Fruit fly (Drosophila melanogaster) whole organism, embryonic: Measurements from ENCODE around the gene CG43120.

Experiments used
- Abd-B ChIP-seq: fragments of 200-800 bp; sonication (Bioruptor generic); optimal IDR thresholded peaks from 2 replicates; lab custom pipeline; 2018; ENCODE audit warnings: missing biosample characterization, mild to moderate bottlenecking, missing genetic modification characterization, moderate library complexity
- Atf3 ChIP-seq: fragments of 200-800 bp; sonication (Bioruptor generic); optimal IDR thresholded peaks from 3 replicates; lab custom pipeline; 2016; ENCODE audit warnings: missing biosample characterization, missing genetic modification characterization
- CG12219 ChIP-seq: fragments of 200-800 bp; sonication (Bioruptor generic); optimal IDR thresholded peaks from 3 replicates; lab custom pipeline; 2018; ENCODE audit warnings: missing biosample characterization, mild to moderate bottlenecking, missing genetic modification characterization
- CG14710 ChIP-seq: fragments of 200-800 bp; sonication (Bioruptor generic); optimal IDR thresholded peaks from 3 replicates; lab custom pipeline; 2019; ENCODE audit warnings: missing biosample characterization, mild to moderate bottlenecking, missing genetic modification characterization, moderate library complexity
- CG1602 ChIP-seq: fragments of 200-800 bp; sonication (Bioruptor generic); optimal IDR thresholded peaks from 3 replicates; lab custom pipeline; 2016; ENCODE audit warnings: missing biosample characterization, missing genetic modification characterization
- CG1832 ChIP-seq: fragments of 200-800 bp; sonication (Bioruptor generic); optimal IDR thresholded peaks from 2 replicates; lab custom pipeline; 2017; ENCODE audit warnings: missing biosample characterization, mild to moderate bottlenecking, missing genetic modification characterization, inconsistent platforms
- CG2116 ChIP-seq: fragments of 200-800 bp; sonication (Bioruptor generic); optimal IDR thresholded peaks from 3 replicates; lab custom pipeline; 2018; ENCODE audit warnings: missing biosample characterization, mild to moderate bottlenecking, missing genetic modification characterization
- CG2120 ChIP-seq: fragments of 200-800 bp; sonication (Bioruptor generic); optimal IDR thresholded peaks from 3 replicates; lab custom pipeline; 2016; ENCODE audit warnings: missing biosample characterization, missing genetic modification characterization
- CG31224 ChIP-seq: fragments of 200-800 bp; sonication (Bioruptor generic); IDR thresholded peaks from 2 replicates; pipeline ENCODE4 v1.3.6; 2022; ENCODE audit warnings: missing biosample characterization, missing genetic modification characterization
- CG31365 ChIP-seq: fragments of 200-800 bp; sonication (Bioruptor generic); optimal IDR thresholded peaks from 2 replicates; lab custom pipeline; 2018; ENCODE audit warnings: missing biosample characterization, mild to moderate bottlenecking, missing genetic modification characterization
- CG3163 ChIP-seq: fragments of 200-800 bp; sonication (Bioruptor generic); optimal IDR thresholded peaks from 3 replicates; lab custom pipeline; 2016; ENCODE audit warnings: missing biosample characterization, missing genetic modification characterization
- CG32532 ChIP-seq: fragments of 200-800 bp; sonication (Bioruptor generic); IDR thresholded peaks from 2 replicates; pipeline ENCODE4 v1.3.6; 2022; ENCODE audit warnings: missing biosample characterization, missing genetic modification characterization
- CG33213 ChIP-seq: fragments of 200-800 bp; sonication (Bioruptor generic); optimal IDR thresholded peaks from 3 replicates; lab custom pipeline; 2016; ENCODE audit warnings: missing biosample characterization, missing genetic modification characterization
- CG3838 ChIP-seq: fragments of 200-800 bp; sonication (Bioruptor generic); optimal IDR thresholded peaks from 3 replicates; lab custom pipeline; 2016; ENCODE audit warnings: missing biosample characterization, missing genetic modification characterization
- CG6272 ChIP-seq: fragments of 200-800 bp; sonication (Bioruptor generic); IDR thresholded peaks from 2 replicates; pipeline ENCODE4 v1.3.6; 2022; ENCODE audit warnings: missing biosample characterization, missing genetic modification characterization
- CG9797 ChIP-seq: fragments of 200-800 bp; sonication (Bioruptor generic); optimal IDR thresholded peaks from 3 replicates; lab custom pipeline; 2018; ENCODE audit warnings: missing biosample characterization, mild to moderate bottlenecking, missing genetic modification characterization
- Camta ChIP-seq: fragments of 200-800 bp; sonication (Bioruptor generic); optimal IDR thresholded peaks from 2 replicates; lab custom pipeline; 2016; ENCODE audit warnings: missing biosample characterization, missing genetic modification characterization
- Deaf1 ChIP-seq: fragments of 200-800 bp; optimal IDR thresholded peaks from 3 replicates; lab custom pipeline; 2019; ENCODE audit warnings: missing biosample characterization, mild to moderate bottlenecking, missing genetic modification characterization, moderate library complexity
- Dll ChIP-seq: fragments of 200-800 bp; sonication (Bioruptor generic); IDR thresholded peaks from 4 replicates; pipeline ENCODE4 v1.3.6; 2022; ENCODE audit warnings: missing biosample characterization, missing genetic modification characterization; ENCODE audit not compliant: partially characterized antibody
- E2f1 ChIP-seq: fragments of 200-800 bp; sonication (Bioruptor generic); IDR thresholded peaks from 2 replicates; pipeline ENCODE4 v1.3.6; 2022; ENCODE audit warnings: missing biosample characterization, missing genetic modification characterization
- Elba2 ChIP-seq: fragments of 200-800 bp; sonication (Bioruptor generic); optimal IDR thresholded peaks from 3 replicates; lab custom pipeline; 2016; ENCODE audit warnings: missing biosample characterization, missing genetic modification characterization
- HLH3B ChIP-seq: fragments of 200-800 bp; sonication (Bioruptor generic); IDR thresholded peaks from 2 replicates; pipeline ENCODE4 v1.3.6; 2022; ENCODE audit warnings: missing biosample characterization, missing genetic modification characterization
- HLH4C ChIP-seq: fragments of 200-800 bp; sonication (Bioruptor generic); IDR thresholded peaks from 3 replicates; pipeline ENCODE4 v1.3.6; 2022; ENCODE audit warnings: missing biosample characterization, missing genetic modification characterization; ENCODE audit not compliant: partially characterized antibody
- HLHmδ ChIP-seq: fragments of 200-800 bp; sonication (Bioruptor generic); optimal IDR thresholded peaks from 2 replicates; lab custom pipeline; 2018; ENCODE audit warnings: missing biosample characterization, mild to moderate bottlenecking, missing genetic modification characterization, moderate library complexity
- HmgD ChIP-seq: fragments of 200-800 bp; sonication (Bioruptor generic); optimal IDR thresholded peaks from 3 replicates; lab custom pipeline; 2016; ENCODE audit warnings: missing biosample characterization, missing genetic modification characterization
- HmgZ ChIP-seq: fragments of 200-800 bp; sonication (Bioruptor generic); optimal IDR thresholded peaks from 2 replicates; lab custom pipeline; 2018; ENCODE audit warnings: missing biosample characterization, mild to moderate bottlenecking, missing genetic modification characterization
- Hr51 ChIP-seq, 2 experiments: fragments of 200-800 bp; sonication (Bioruptor generic); optimal IDR thresholded peaks; 2 replicates in 1 of 2; 3 replicates in 1 of 2; lab custom pipeline; 2016 to 2018; ENCODE audit warnings: missing biosample characterization in 2 of 2, missing genetic modification characterization in 2 of 2, mild to moderate bottlenecking in 1 of 2, moderate library complexity in 1 of 2
- MBD-R2 ChIP-seq: fragments of 200-800 bp; sonication (Bioruptor generic); IDR thresholded peaks from 2 replicates; pipeline ENCODE4 v1.3.6; 2022; ENCODE audit warnings: missing biosample characterization, missing genetic modification characterization
- NFAT ChIP-seq: fragments of 200-800 bp; sonication (Bioruptor generic); IDR thresholded peaks from 2 replicates; pipeline ENCODE4 v1.3.6; 2022; ENCODE audit warnings: missing biosample characterization, missing genetic modification characterization
- Pdp1 ChIP-seq, 2 experiments: fragments of 200-800 bp; sonication (Bioruptor generic); optimal IDR thresholded peaks; 3 replicates each; lab custom pipeline; 2016; ENCODE audit warnings: missing biosample characterization in 2 of 2, missing genetic modification characterization in 2 of 2, mild to moderate bottlenecking in 1 of 2, moderate library complexity in 1 of 2
- Poxn ChIP-seq: fragments of 200-800 bp; sonication (Bioruptor generic); IDR thresholded peaks from 2 replicates; pipeline ENCODE4 v1.3.6; 2022; ENCODE audit warnings: missing biosample characterization, missing genetic modification characterization
- Ssrp ChIP-seq: fragments of 200-800 bp; sonication (Bioruptor generic); optimal IDR thresholded peaks from 2 replicates; lab custom pipeline; 2018; ENCODE audit warnings: missing biosample characterization, mild to moderate bottlenecking, missing genetic modification characterization, moderate library complexity
- YL-1 ChIP-seq: fragments of 200-800 bp; sonication (Bioruptor generic); optimal IDR thresholded peaks from 3 replicates; lab custom pipeline; 2017; ENCODE audit warnings: missing biosample characterization, mild to moderate bottlenecking, missing genetic modification characterization
- ash1 ChIP-seq: fragments of 200-800 bp; sonication (Bioruptor generic); optimal IDR thresholded peaks from 2 replicates; lab custom pipeline; 2018; ENCODE audit warnings: missing biosample characterization, mild to moderate bottlenecking, missing genetic modification characterization
- hbn ChIP-seq: fragments of 200-800 bp; sonication (Bioruptor generic); IDR thresholded peaks from 2 replicates; pipeline ENCODE4 v1.3.6; 2022; ENCODE audit warnings: missing biosample characterization, missing genetic modification characterization; ENCODE audit not compliant: partially characterized antibody
- jigr1 ChIP-seq: fragments of 200-800 bp; sonication (Bioruptor generic); IDR thresholded peaks from 3 replicates; pipeline ENCODE4 v1.3.6; 2022; ENCODE audit warnings: missing biosample characterization, missing genetic modification characterization
- nau ChIP-seq: fragments of 200-800 bp; sonication (Bioruptor generic); optimal IDR thresholded peaks from 3 replicates; lab custom pipeline; 2017; ENCODE audit warnings: missing biosample characterization, mild to moderate bottlenecking, missing genetic modification characterization, missing genetic modification reagents
- phol ChIP-seq: fragments of 200-800 bp; sonication (Bioruptor generic); optimal IDR thresholded peaks from 3 replicates; lab custom pipeline; 2018; ENCODE audit warnings: missing biosample characterization, mild to moderate bottlenecking, missing genetic modification characterization, moderate library complexity
- pros ChIP-seq: fragments of 200-800 bp; sonication (Bioruptor generic); optimal IDR thresholded peaks from 3 replicates; lab custom pipeline; 2019; ENCODE audit warnings: missing biosample characterization, mild to moderate bottlenecking, missing genetic modification characterization, moderate library complexity
- ranshi ChIP-seq: fragments of 200-800 bp; sonication (Bioruptor generic); IDR thresholded peaks from 2 replicates; pipeline ENCODE4 v1.3.6; 2022; ENCODE audit warnings: missing biosample characterization, missing genetic modification characterization
- sc ChIP-seq, 3 experiments: fragments of >200 bp in 2 of 3; fragments of 200-800 bp in 1 of 3; sonication (Bioruptor generic) in 1 of 3; optimal IDR thresholded peaks; 2 replicates in 2 of 3; 3 replicates in 1 of 3; lab custom pipeline; 2017; ENCODE audit warnings: mild to moderate bottlenecking in 1 of 3, missing biosample characterization in 1 of 3, missing genetic modification characterization in 1 of 3, missing genetic modification reagents in 1 of 3
- stwl ChIP-seq: fragments of 200-800 bp; sonication (Bioruptor generic); optimal IDR thresholded peaks from 3 replicates; lab custom pipeline; 2018; ENCODE audit warnings: missing biosample characterization, mild to moderate bottlenecking, missing genetic modification characterization, moderate library complexity
- tap ChIP-seq: fragments of 200-800 bp; optimal IDR thresholded peaks from 3 replicates; lab custom pipeline; 2019; ENCODE audit warnings: missing biosample characterization, mild to moderate bottlenecking, missing genetic modification characterization, moderate library complexity
- tin ChIP-seq: fragments of 200-800 bp; sonication (Bioruptor generic); optimal IDR thresholded peaks from 3 replicates; lab custom pipeline; 2016; ENCODE audit warnings: missing biosample characterization, missing genetic modification characterization
- ttk ChIP-seq: fragments of 200-800 bp; sonication (Bioruptor generic); IDR thresholded peaks from 2 replicates; pipeline ENCODE4 v2.1.2; 2022; ENCODE audit warnings: missing biosample characterization, missing genetic modification characterization
- tx ChIP-seq: fragments of 200-800 bp; sonication (Bioruptor generic); optimal IDR thresholded peaks from 2 replicates; lab custom pipeline; 2016; ENCODE audit warnings: missing biosample characterization, missing genetic modification characterization
- unc-4 ChIP-seq: fragments of 200-800 bp; sonication (Bioruptor generic); IDR thresholded peaks from 2 replicates; pipeline ENCODE4 v1.3.6; 2022; ENCODE audit warnings: missing biosample characterization, missing genetic modification characterization; ENCODE audit not compliant: partially characterized antibody
- wek ChIP-seq: fragments of 200-800 bp; sonication (Bioruptor generic); optimal IDR thresholded peaks from 3 replicates; lab custom pipeline; 2018; ENCODE audit warnings: missing biosample characterization, mild to moderate bottlenecking, missing genetic modification characterization, moderate library complexity

Gene CG43120

DNA sequence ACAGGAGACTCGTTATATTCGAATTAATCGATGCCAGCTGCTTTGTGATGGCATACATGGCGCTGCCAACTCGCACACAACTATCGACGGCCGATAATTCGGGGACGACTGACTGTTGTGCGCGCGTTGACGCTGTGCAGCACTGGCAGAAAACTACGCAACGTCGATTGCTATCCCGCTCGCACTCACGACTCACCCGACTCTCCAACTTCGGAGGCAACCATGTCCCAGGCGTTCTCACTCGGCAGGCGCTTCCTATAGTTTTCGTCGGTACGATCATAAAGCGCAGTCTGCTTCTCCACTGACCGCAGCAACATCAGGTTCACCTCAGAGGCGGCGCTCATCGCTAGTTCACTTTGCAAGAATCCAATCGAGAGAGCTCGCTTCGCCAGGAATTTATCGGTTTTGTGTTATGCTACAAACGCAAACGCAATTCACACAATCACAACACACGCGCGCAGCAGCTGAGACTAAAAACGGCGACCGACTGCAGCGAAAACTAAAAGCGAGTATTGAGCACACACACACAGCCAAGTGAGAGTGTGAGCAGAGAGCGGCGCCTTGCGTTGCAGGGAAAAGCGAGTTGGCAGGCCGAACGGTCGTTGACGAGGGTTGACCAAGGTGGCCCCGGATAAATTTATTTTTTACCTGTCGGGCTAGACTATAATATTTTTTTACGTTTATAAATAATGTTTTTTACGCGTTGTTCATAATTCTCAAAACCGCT lies 27.9 kb downstream of the CG43120 start, which contains the start of gene stwl (continued):
- TF ChIP-seq tap = no peak
- peak; percentile 65 for TF ChIP-seq CG2120 (GFP tag; lab: Kevin White, UChicago)
- TF ChIP-seq HmgD (GFP tag; lab: Kevin White, UChicago) = peak; percentile 71
- TF ChIP-seq ranshi (GFP tag; lab: Robert Waterston, UW) = peak; percentile 55
- peak; percentile 61 to 73 for TF ChIP-seq Pdp1 (GFP tag; optimal IDR thresholded peaks at IDR 0.05; lab: Kevin White, UChicago)
- TF ChIP-seq CG12219 (GFP tag; lab: Kevin White, UChicago) = no peak
- peak; percentile 44 for TF ChIP-seq Camta (GFP tag; lab: Kevin White, UChicago)
- peak; percentile 68 for TF ChIP-seq CG32532 (GFP tag; lab: Robert Waterston, UW)
- TF ChIP-seq CG31365 (tag; lab: Kevin White, UChicago) = peak; percentile 7
- peak; percentile 18; the same call in 1 of the 2 replicates for TF ChIP-seq E2f1 (GFP tag; lab: Robert Waterston, UW)
- peak; percentile 59 for TF ChIP-seq Abd-B
- TF ChIP-seq MBD-R2 (GFP tag; lab: Robert Waterston, UW) = peak; percentile 67
- peak; percentile 68 for TF ChIP-seq ttk (GFP tag; lab: Robert Waterston, UW)
- peak; percentile 81 for TF ChIP-seq hbn (GFP tag; lab: Robert Waterston, UW)
- TF ChIP-seq CG14710 = peak; percentile 7
- TF ChIP-seq Ssrp (tag; lab: Kevin White, UChicago) = no peak
- TF ChIP-seq jigr1 (GFP tag; lab: Robert Waterston, UW) = no peak; the same call in 1 of the 3 replicates
- TF ChIP-seq NFAT (GFP tag; lab: Robert Waterston, UW) = peak; percentile 71
- TF ChIP-seq CG9797 (GFP tag; lab: Kevin White, UChicago) = peak; percentile 31
- peak; percentile 65 for TF ChIP-seq CG2116 (GFP tag; lab: Kevin White, UChicago)
- peak; percentile 51 for TF ChIP-seq tx (GFP tag; lab: Kevin White, UChicago)
- peak; percentile 1 for TF ChIP-seq Atf3 (GFP tag; lab: Kevin White, UChicago)
- no peak for TF ChIP-seq CG3838 (GFP tag; lab: Kevin White, UChicago)
- TF ChIP-seq ash1 (GFP tag; lab: Kevin White, UChicago) = no peak
- peak; percentile 61 for TF ChIP-seq HLH4C (GFP tag; lab: Robert Waterston, UW)
- peak in 1 of 2 experiments; percentile 24 for TF ChIP-seq Hr51 (GFP tag; optimal IDR thresholded peaks at IDR 0.05; lab: Kevin White, UChicago)
- TF ChIP-seq CG1832 = peak; percentile 75
- TF ChIP-seq CG1602 (GFP tag; lab: Kevin White, UChicago) = peak; percentile 2
- no peak for TF ChIP-seq CG31224 (GFP tag; lab: Robert Waterston, UW)
- peak; percentile 43 for TF ChIP-seq CG6272 (GFP tag; lab: Robert Waterston, UW)
- TF ChIP-seq Poxn (GFP tag; lab: Robert Waterston, UW) = no peak
- peak; percentile 7 for TF ChIP-seq Elba2 (GFP tag; lab: Kevin White, UChicago)
- peak; percentile 56 for TF ChIP-seq CG3163
- TF ChIP-seq stwl (tag; lab: Kevin White, UChicago) = peak; percentile 100
- no peak for TF ChIP-seq nau
- TF ChIP-seq HLH3B (GFP tag; lab: Robert Waterston, UW) = peak; percentile 51; the same call in 1 of the 2 replicates
- peak; percentile 61 for TF ChIP-seq phol (tag; lab: Kevin White, UChicago)
- peak; percentile 64 for TF ChIP-seq HLHmδ
- TF ChIP-seq unc-4 (GFP tag; lab: Robert Waterston, UW) = peak; percentile 72
- TF ChIP-seq YL-1 (GFP tag; lab: Kevin White, UChicago) = peak; percentile 28
- peak; percentile 65 for TF ChIP-seq tin
- no peak for TF ChIP-seq pros (GFP tag; lab: Kevin White, UChicago)
- peak; percentile 77 for TF ChIP-seq Deaf1
- TF ChIP-seq CG33213 (GFP tag; lab: Kevin White, UChicago) = peak; percentile 94
- TF ChIP-seq Dll (GFP tag; lab: Robert Waterston, UW) = peak; percentile 78
- TF ChIP-seq sc (optimal IDR thresholded peaks at IDR 0.05; lab: Kevin White, UChicago) = no peak
- no peak for TF ChIP-seq sc (GFP tag; optimal IDR thresholded peaks at IDR 0.05; lab: Kevin White, UChicago)
- TF ChIP-seq HmgZ (tag; lab: Kevin White, UChicago) = peak; percentile 18
- TF ChIP-seq wek = peak; percentile 18
